Worm (Caenorhabditis elegans): ENCODE results near the gene F18H3.4.

Gene F18H3.4

ce11 chrX:13514384-13514783, 14.5 kb upstream of the F18H3.4 start (continued):
- no peak for TF ChIP-seq D1046.2 (GFP tag; IDR thresholded peaks at IDR 0.05)
- TF ChIP-seq unc-62 (GFP tag; optimal IDR thresholded peaks at IDR 0.05 in 1 of 2), result peak in 1 of 2 experiments; percentile 68
- TF ChIP-seq unc-62 (tag; optimal IDR thresholded peaks at IDR 0.05), result no peak
- TF ChIP-seq unc-130 (GFP tag; optimal IDR thresholded peaks at IDR 0.05), result no peak
- no peak for TF ChIP-seq Y75B8A.6 (GFP tag; IDR thresholded peaks at IDR 0.05)
- TF ChIP-seq arid-1 (GFP tag; conservative IDR thresholded peaks at IDR 0.05), result 0 out of 2 replicates have a peak, but pooled peaks have one; percentile 43
- no peak for TF ChIP-seq ama-1 (optimal IDR thresholded peaks at IDR 0.05)
- peak; percentile 59 for TF ChIP-seq dpl-1 (GFP tag; optimal IDR thresholded peaks at IDR 0.05)
- peak; percentile 34 for TF ChIP-seq nhr-11 (tag; optimal IDR thresholded peaks at IDR 0.05)
- TF ChIP-seq snpc-1.2 (GFP tag; IDR thresholded peaks at IDR 0.05), result no peak
- TF ChIP-seq mep-1 (tag; optimal IDR thresholded peaks at IDR 0.05), result peak; percentile 98
- no peak for TF ChIP-seq snpc-4 (tag; optimal IDR thresholded peaks at IDR 0.05)
- peak; percentile 70 for TF ChIP-seq lin-38 (GFP tag; IDR thresholded peaks at IDR 0.05)
- TF ChIP-seq dmd-9 (GFP tag; IDR thresholded peaks at IDR 0.05), result no peak
- peak; percentile 82 for TF ChIP-seq mes-2 (tag; optimal IDR thresholded peaks at IDR 0.05; ENCODE audit: poor library complexity, severe bottlenecking)
- TF ChIP-seq hmg-1.1 (GFP tag; IDR thresholded peaks at IDR 0.05), result peak; percentile 96
- TF ChIP-seq spr-3 (GFP tag; optimal IDR thresholded peaks at IDR 0.05), result peak; percentile 57
- TF ChIP-seq nhr-28 (tag; optimal IDR thresholded peaks at IDR 0.05), result peak; percentile 80
- TF ChIP-seq lin-15B (tag; optimal IDR thresholded peaks at IDR 0.05), result no peak
- TF ChIP-seq mdl-1 (tag; optimal IDR thresholded peaks at IDR 0.05), result peak; percentile 66 to 73
- TF ChIP-seq madf-5 (GFP tag; IDR thresholded peaks at IDR 0.05), result peak in 1 of 2 experiments; percentile 66; a peak in 1 of 4 replicates
- TF ChIP-seq lir-3 (tag; optimal IDR thresholded peaks at IDR 0.05), result no peak
- TF ChIP-seq nhr-41 (GFP tag; IDR thresholded peaks at IDR 0.05), result no peak
- TF ChIP-seq nhr-102 (tag; optimal IDR thresholded peaks at IDR 0.05), result peak; percentile 97
- TF ChIP-seq lim-7 (GFP tag; IDR thresholded peaks at IDR 0.05), result no peak
- peak; percentile 82 for TF ChIP-seq fkh-10 (GFP tag; optimal IDR thresholded peaks at IDR 0.05)
- no peak for TF ChIP-seq zag-1 (tag; optimal IDR thresholded peaks at IDR 0.05)
- TF ChIP-seq duxl-1 (tag; optimal IDR thresholded peaks at IDR 0.05; ENCODE audit: poor library complexity), result peak; percentile 97
- peak; percentile 89 for TF ChIP-seq ces-1 (GFP tag; optimal IDR thresholded peaks at IDR 0.05)
- TF ChIP-seq mdt-29 (GFP tag; IDR thresholded peaks at IDR 0.05), result peak; percentile 75; the same call in 1 of the 2 replicates
- peak; percentile 28 for TF ChIP-seq pqm-1 (tag; optimal IDR thresholded peaks at IDR 0.05)
- peak; percentile 98 for TF ChIP-seq nhr-77 (tag; optimal IDR thresholded peaks at IDR 0.05)
- no peak for TF ChIP-seq ceh-82 (tag; optimal IDR thresholded peaks at IDR 0.05)
- TF ChIP-seq fos-1 (tag; optimal IDR thresholded peaks at IDR 0.05), result no peak
- no peak for TF ChIP-seq sdz-12 (GFP tag; optimal IDR thresholded peaks at IDR 0.05)
- peak; percentile 95 for TF ChIP-seq ztf-7 (tag; optimal IDR thresholded peaks at IDR 0.05)
- no peak for TF ChIP-seq ceh-62 (tag; optimal IDR thresholded peaks at IDR 0.05)
- peak; percentile 61; the same call in 1 of the 2 replicates for TF ChIP-seq ceh-20 (GFP tag; IDR thresholded peaks at IDR 0.05)
- no peak for TF ChIP-seq zfp-3 (GFP tag; conservative IDR thresholded peaks at IDR 0.05)
- peak; percentile 82 for TF ChIP-seq nhr-48 (tag; optimal IDR thresholded peaks at IDR 0.05)
- TF ChIP-seq skn-1 (tag; optimal IDR thresholded peaks at IDR 0.05), result no peak
- TF ChIP-seq egl-43 (GFP tag; IDR thresholded peaks at IDR 0.05), result 0 out of 2 replicates have a peak, but pooled peaks have one; percentile 47
- no peak for TF ChIP-seq ZK337.2 (GFP tag; IDR thresholded peaks at IDR 0.05)
- TF ChIP-seq daf-16 (GFP tag; optimal IDR thresholded peaks at IDR 0.05), result peak; percentile 34 to 87
- peak; percentile 83 for TF ChIP-seq daf-16 (tag; optimal IDR thresholded peaks at IDR 0.05)
- TF ChIP-seq egl-27 (tag; optimal IDR thresholded peaks at IDR 0.05), result no peak
- TF ChIP-seq F49E8.2 (tag; optimal IDR thresholded peaks at IDR 0.05; ENCODE audit: borderline replicate concordance), result no peak
- peak; percentile 91 for TF ChIP-seq zip-2 (tag; optimal IDR thresholded peaks at IDR 0.05)
- TF ChIP-seq rbr-2 (tag; optimal IDR thresholded peaks at IDR 0.05), result peak; percentile 93
- TF ChIP-seq lsy-2 (tag; optimal IDR thresholded peaks at IDR 0.05), result peak; percentile 76 to 93
- TF ChIP-seq ceh-32 (tag; optimal IDR thresholded peaks at IDR 0.05; ENCODE audit: poor library complexity), result peak; percentile 53
- TF ChIP-seq nhr-237 (tag; optimal IDR thresholded peaks at IDR 0.05), result peak; percentile 60
- TF ChIP-seq mxl-2 (GFP tag; conservative IDR thresholded peaks at IDR 0.05), result no peak
